Fruit fly (Drosophila melanogaster) whole organism, embryonic: ENCODE measurements around the gene CG12773.

Source experiments
- Adf1 ChIP-seq: fragments of 200-800 bp; sonication (Bioruptor generic); IDR thresholded peaks from 2 replicates; pipeline ENCODE4 v1.3.6; 2022; ENCODE audit warnings: missing biosample characterization, missing genetic modification characterization
- Atf-2 ChIP-seq: fragments of 200-800 bp; sonication (Bioruptor generic); optimal IDR thresholded peaks from 2 replicates; lab custom pipeline; 2016; ENCODE audit warnings: missing biosample characterization, missing genetic modification characterization
- BtbVII ChIP-seq: fragments of 200-800 bp; sonication (Bioruptor generic); optimal IDR thresholded peaks from 3 replicates; lab custom pipeline; 2017; ENCODE audit warnings: missing biosample characterization, mild to moderate bottlenecking, missing genetic modification characterization
- Bteb2 ChIP-seq: fragments of 200-800 bp; sonication (Bioruptor generic); optimal IDR thresholded peaks from 2 replicates; lab custom pipeline; 2016; ENCODE audit warnings: missing biosample characterization, missing genetic modification characterization
- CG10462 ChIP-seq: fragments of 200-800 bp; sonication (Bioruptor generic); optimal IDR thresholded peaks from 2 replicates; lab custom pipeline; 2016; ENCODE audit warnings: missing biosample characterization, missing genetic modification characterization
- CG11696 ChIP-seq: fragments of 200-800 bp; sonication (Bioruptor generic); IDR thresholded peaks from 2 replicates; pipeline ENCODE4 v1.3.6; 2022; ENCODE audit warnings: missing biosample characterization, missing genetic modification characterization
- CG1233 ChIP-seq: fragments of 200-800 bp; sonication (Bioruptor generic); optimal IDR thresholded peaks from 4 replicates; lab custom pipeline; 2018; ENCODE audit warnings: missing biosample characterization, mild to moderate bottlenecking, missing genetic modification characterization
- CG12769 ChIP-seq: fragments of 200-800 bp; sonication (Bioruptor generic); optimal IDR thresholded peaks from 2 replicates; lab custom pipeline; 2019; ENCODE audit warnings: missing biosample characterization, mild to moderate bottlenecking, missing genetic modification characterization, moderate library complexity
- CG13296 ChIP-seq: fragments of 200-800 bp; sonication (Bioruptor generic); optimal IDR thresholded peaks from 3 replicates; lab custom pipeline; 2018; ENCODE audit warnings: missing biosample characterization, mild to moderate bottlenecking, missing genetic modification characterization
- CG13624 ChIP-seq: fragments of 200-800 bp; sonication (Bioruptor generic); optimal IDR thresholded peaks from 2 replicates; lab custom pipeline; 2016; ENCODE audit warnings: missing biosample characterization, missing genetic modification characterization
- CG1603 ChIP-seq: fragments of 200-800 bp; sonication (Bioruptor generic); optimal IDR thresholded peaks from 2 replicates; lab custom pipeline; 2019; ENCODE audit warnings: missing biosample characterization, mild to moderate bottlenecking, missing genetic modification characterization, moderate library complexity
- CG1647 ChIP-seq: fragments of 200-800 bp; sonication (Bioruptor generic); optimal IDR thresholded peaks from 3 replicates; lab custom pipeline; 2016; ENCODE audit warnings: missing biosample characterization, missing genetic modification characterization
- CG2889 ChIP-seq: fragments of 200-800 bp; sonication (Bioruptor generic); IDR thresholded peaks from 3 replicates; pipeline ENCODE4 v1.3.6; 2022; ENCODE audit warnings: missing biosample characterization, missing genetic modification characterization
- CG31365 ChIP-seq: fragments of 200-800 bp; sonication (Bioruptor generic); optimal IDR thresholded peaks from 2 replicates; lab custom pipeline; 2018; ENCODE audit warnings: missing biosample characterization, mild to moderate bottlenecking, missing genetic modification characterization
- CG31388 ChIP-seq: fragments of 200-800 bp; sonication (Bioruptor generic); optimal IDR thresholded peaks from 2 replicates; lab custom pipeline; 2016; ENCODE audit warnings: missing biosample characterization, missing genetic modification characterization
- CG31441 ChIP-seq: fragments of 200-800 bp; sonication (Bioruptor generic); IDR thresholded peaks from 2 replicates; pipeline ENCODE4 v1.3.6; 2022; ENCODE audit warnings: missing biosample characterization, missing genetic modification characterization
- CG32767 ChIP-seq: fragments of 200-800 bp; sonication (Bioruptor generic); IDR thresholded peaks from 2 replicates; pipeline ENCODE4 v1.3.6; 2022; ENCODE audit warnings: missing biosample characterization, missing genetic modification characterization
- CG5953 ChIP-seq: fragments of 200-800 bp; sonication (Bioruptor generic); IDR thresholded peaks from 2 replicates; pipeline ENCODE4 v1.3.6; 2022; ENCODE audit warnings: missing biosample characterization, missing genetic modification characterization
- CG6791 ChIP-seq: fragments of 200-800 bp; sonication (Bioruptor generic); IDR thresholded peaks from 3 replicates; pipeline ENCODE4 v1.3.6; 2022; ENCODE audit warnings: missing biosample characterization, missing genetic modification characterization; ENCODE audit not compliant: partially characterized antibody
- CTCF ChIP-seq: fragments of 200-800 bp; sonication (Bioruptor generic); optimal IDR thresholded peaks from 2 replicates; lab custom pipeline; 2017; ENCODE audit warnings: missing biosample characterization, mild to moderate bottlenecking, missing genetic modification characterization, moderate library complexity
- D19A ChIP-seq: fragments of 200-800 bp; optimal IDR thresholded peaks from 3 replicates; lab custom pipeline; 2019; ENCODE audit warnings: missing biosample characterization, mild to moderate bottlenecking, missing genetic modification characterization, moderate library complexity
- Deaf1 ChIP-seq: fragments of 200-800 bp; optimal IDR thresholded peaks from 3 replicates; lab custom pipeline; 2019; ENCODE audit warnings: missing biosample characterization, mild to moderate bottlenecking, missing genetic modification characterization, moderate library complexity
- Dip3 ChIP-seq: fragments of 200-800 bp; sonication (Bioruptor generic); optimal IDR thresholded peaks from 3 replicates; lab custom pipeline; 2016; ENCODE audit warnings: missing biosample characterization, missing genetic modification characterization
- Dref ChIP-seq: fragments of 200-800 bp; sonication (Bioruptor generic); IDR thresholded peaks from 2 replicates; pipeline ENCODE4 v1.3.6; 2022; ENCODE audit warnings: missing biosample characterization, missing genetic modification characterization
- Fer1 ChIP-seq: fragments of 200-800 bp; sonication (Bioruptor generic); optimal IDR thresholded peaks from 2 replicates; lab custom pipeline; 2017; ENCODE audit warnings: missing biosample characterization, mild to moderate bottlenecking, missing genetic modification characterization
- Jarid2 ChIP-seq: fragments of 200-800 bp; sonication (Bioruptor generic); optimal IDR thresholded peaks from 3 replicates; lab custom pipeline; 2017; ENCODE audit warnings: mild to moderate bottlenecking, missing biosample characterization, missing genetic modification reagents, missing genetic modification characterization
- Lpt ChIP-seq: fragments of >200 bp; optimal IDR thresholded peaks from 2 replicates; lab custom pipeline; 2018; ENCODE audit warnings: missing biosample characterization, missing genetic modification characterization
- Sin3A ChIP-seq: fragments of >200 bp; optimal IDR thresholded peaks from 2 replicates; lab custom pipeline; 2018
- Ssrp ChIP-seq: fragments of 200-800 bp; sonication (Bioruptor generic); optimal IDR thresholded peaks from 2 replicates; lab custom pipeline; 2018; ENCODE audit warnings: missing biosample characterization, mild to moderate bottlenecking, missing genetic modification characterization, moderate library complexity
- Taf1 ChIP-seq: fragments of 200-800 bp; sonication (Bioruptor generic); IDR thresholded peaks from 2 replicates; pipeline ENCODE4 v1.3.6; 2022; ENCODE audit warnings: missing biosample characterization, missing genetic modification characterization
- Usf ChIP-seq: fragments of 200-800 bp; sonication (Bioruptor generic); optimal IDR thresholded peaks from 2 replicates; lab custom pipeline; 2017; ENCODE audit warnings: missing genotype, missing biosample characterization, missing genetic modification characterization
- ase ChIP-seq: fragments of 200-800 bp; sonication (Bioruptor generic); IDR thresholded peaks from 3 replicates; pipeline ENCODE4 v1.3.6; 2022; ENCODE audit warnings: missing biosample characterization, missing genetic modification characterization
- bowl ChIP-seq: fragments of 200-800 bp; sonication (Bioruptor generic); IDR thresholded peaks from 2 replicates; pipeline ENCODE4 v1.3.6; 2022; ENCODE audit warnings: missing biosample characterization, missing genetic modification characterization
- chm ChIP-seq: fragments of 200-800 bp; sonication (Bioruptor generic); IDR thresholded peaks from 2 replicates; pipeline ENCODE4 v1.3.6; 2022; ENCODE audit warnings: missing biosample characterization, missing genetic modification characterization
- ci ChIP-seq: fragments of 200-800 bp; sonication (Bioruptor generic); IDR thresholded peaks from 3 replicates; pipeline ENCODE4 v1.3.6; 2022; ENCODE audit warnings: missing biosample characterization, missing genetic modification characterization
- da ChIP-seq: fragments of 200-800 bp; sonication (Bioruptor generic); optimal IDR thresholded peaks from 2 replicates; lab custom pipeline; 2016; ENCODE audit warnings: missing biosample characterization, missing genetic modification characterization
- danr ChIP-seq: fragments of 200-800 bp; sonication (Bioruptor generic); IDR thresholded peaks from 2 replicates; pipeline ENCODE4 v1.3.6; 2022; ENCODE audit warnings: missing biosample characterization, missing genetic modification characterization
- emc ChIP-seq: fragments of 200-800 bp; sonication (Bioruptor generic); optimal IDR thresholded peaks from 2 replicates; lab custom pipeline; 2016; ENCODE audit warnings: missing biosample characterization, missing genetic modification characterization
- exex ChIP-seq: fragments of 200-800 bp; sonication (Bioruptor generic); optimal IDR thresholded peaks from 4 replicates; lab custom pipeline; 2018; ENCODE audit warnings: missing biosample characterization, mild to moderate bottlenecking, missing genetic modification characterization, moderate library complexity
- gt ChIP-seq: fragments of 200-800 bp; sonication (Bioruptor generic); IDR thresholded peaks from 2 replicates; pipeline ENCODE4 v1.3.6; 2022; ENCODE audit warnings: missing biosample characterization, missing genetic modification characterization
- her ChIP-seq: fragments of 200-800 bp; sonication (Bioruptor generic); optimal IDR thresholded peaks from 2 replicates; lab custom pipeline; 2016; ENCODE audit warnings: missing biosample characterization, missing genetic modification characterization
- kay ChIP-seq: fragments of 200-800 bp; sonication (Bioruptor generic); optimal IDR thresholded peaks from 2 replicates; lab custom pipeline; 2016; ENCODE audit warnings: missing biosample characterization, missing genetic modification characterization
- mirr ChIP-seq: fragments of 200-800 bp; sonication (Bioruptor generic); optimal IDR thresholded peaks from 3 replicates; lab custom pipeline; 2018; ENCODE audit warnings: missing biosample characterization, mild to moderate bottlenecking, missing genetic modification characterization
- nerfin-1 ChIP-seq: fragments of 200-800 bp; sonication (Bioruptor generic); optimal IDR thresholded peaks from 3 replicates; lab custom pipeline; 2019; ENCODE audit warnings: missing biosample characterization, mild to moderate bottlenecking, missing genetic modification characterization, moderate library complexity
- nom ChIP-seq: fragments of 200-800 bp; sonication (Bioruptor generic); optimal IDR thresholded peaks from 2 replicates; lab custom pipeline; 2017; ENCODE audit warnings: missing biosample characterization, missing genetic modification characterization, mild to moderate bottlenecking, moderate library complexity, missing genetic modification reagents
- odd ChIP-seq: fragments of 200-800 bp; sonication (Bioruptor generic); optimal IDR thresholded peaks from 2 replicates; lab custom pipeline; 2017; ENCODE audit warnings: missing biosample characterization, mild to moderate bottlenecking, missing genetic modification characterization
- pfk ChIP-seq: fragments of 200-800 bp; sonication (Bioruptor generic); optimal IDR thresholded peaks from 2 replicates; lab custom pipeline; 2018; ENCODE audit warnings: missing biosample characterization, mild to moderate bottlenecking, missing genetic modification characterization, moderate library complexity
- ranshi ChIP-seq: fragments of 200-800 bp; sonication (Bioruptor generic); IDR thresholded peaks from 2 replicates; pipeline ENCODE4 v1.3.6; 2022; ENCODE audit warnings: missing biosample characterization, missing genetic modification characterization
- rib ChIP-seq: fragments of 200-800 bp; sonication (Bioruptor generic); IDR thresholded peaks from 2 replicates; pipeline ENCODE4 v1.3.6; 2022; ENCODE audit warnings: missing biosample characterization, missing genetic modification characterization
- sob ChIP-seq: fragments of 200-800 bp; sonication (Bioruptor generic); IDR thresholded peaks from 2 replicates; pipeline ENCODE4 v1.3.6; 2022; ENCODE audit warnings: missing biosample characterization, missing genetic modification characterization
- twi ChIP-seq: fragments of 200-800 bp; optimal IDR thresholded peaks from 2 replicates; lab custom pipeline; 2019; ENCODE audit warnings: missing biosample characterization, mild to moderate bottlenecking, missing genetic modification characterization, moderate library complexity
- usp ChIP-seq: fragments of >200 bp; optimal IDR thresholded peaks from 2 replicates; lab custom pipeline; 2017; ENCODE audit warnings: missing biosample characterization, missing genetic modification characterization
- wor ChIP-seq: fragments of 200-800 bp; sonication (Bioruptor generic); IDR thresholded peaks from 2 replicates; pipeline ENCODE4 v1.3.6; 2022; ENCODE audit warnings: missing biosample characterization, missing genetic modification characterization

Gene CG12773

DNA sequence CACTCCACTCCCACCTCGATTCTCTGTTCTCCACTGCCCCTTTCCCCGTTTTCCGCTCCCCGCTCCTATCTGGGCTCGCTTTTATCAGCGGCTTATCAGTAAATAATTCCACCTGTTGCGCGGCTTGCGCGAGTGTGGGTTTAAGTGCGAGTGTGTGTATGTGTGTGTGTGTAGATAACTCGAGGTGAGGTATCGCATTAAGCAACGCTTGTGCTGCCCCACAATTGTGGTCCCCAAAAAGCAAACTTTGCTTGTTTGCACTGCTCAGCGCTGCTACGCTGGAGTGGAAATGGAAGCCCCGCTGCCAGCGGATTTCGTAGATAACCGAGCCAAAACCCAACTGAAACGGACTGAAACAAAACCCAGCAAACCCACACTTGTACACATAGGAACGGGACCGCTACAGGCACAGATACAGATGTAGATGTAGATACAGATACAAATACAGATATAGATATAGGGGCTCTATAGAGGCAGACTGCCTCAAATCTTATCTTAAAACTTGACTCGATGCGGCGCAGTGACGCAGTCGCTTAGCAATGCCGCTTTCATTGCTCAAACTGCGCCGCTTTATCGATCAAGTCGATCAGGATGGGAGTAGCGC, 33.5 kb upstream of the CG12773 start (continued):
- TF ChIP-seq Usf (GFP tag; lab: Kevin White, UChicago), result no peak
- TF ChIP-seq CG11696, result no peak
- TF ChIP-seq gt (GFP tag; lab: Robert Waterston, UW), result no peak
- no peak for TF ChIP-seq Bteb2 (GFP tag; lab: Kevin White, UChicago)
- TF ChIP-seq CG31388 (GFP tag; lab: Kevin White, UChicago), result no peak
- TF ChIP-seq CTCF (GFP tag; lab: Kevin White, UChicago), result no peak
- TF ChIP-seq CG10462 (GFP tag; lab: Kevin White, UChicago), result no peak
- TF ChIP-seq sob (GFP tag; lab: Robert Waterston, UW), result 0 out of 2 replicates have a peak, but pooled peaks have one; percentile 8
- TF ChIP-seq mirr (GFP tag; lab: Kevin White, UChicago), result no peak
- TF ChIP-seq usp (GFP tag; lab: Kevin White, UChicago), result no peak
- TF ChIP-seq CG2889 (GFP tag; lab: Robert Waterston, UW), result no peak
- TF ChIP-seq kay (GFP tag; lab: Kevin White, UChicago), result no peak
- TF ChIP-seq CG5953 (GFP tag; lab: Robert Waterston, UW), result no peak
- peak; percentile 45 for TF ChIP-seq Fer1 (GFP tag; lab: Kevin White, UChicago)
- TF ChIP-seq danr (GFP tag; lab: Robert Waterston, UW), result no peak
- TF ChIP-seq ranshi, result no peak
- TF ChIP-seq Atf-2, result no peak
- peak; percentile 32 for TF ChIP-seq CG12769 (tag; lab: Kevin White, UChicago)
- TF ChIP-seq CG13624, result no peak
- no peak for TF ChIP-seq Dip3
- no peak for TF ChIP-seq nom (GFP tag; lab: Kevin White, UChicago)
- TF ChIP-seq CG31365, result no peak
- TF ChIP-seq Lpt (GFP tag; lab: Kevin White, UChicago), result no peak
- no peak for TF ChIP-seq da
- no peak for TF ChIP-seq CG1647
- no peak for TF ChIP-seq Sin3A (lab: Kevin White, UChicago)
- TF ChIP-seq D19A (tag; lab: Kevin White, UChicago), result peak; percentile 17
- peak; percentile 55 for TF ChIP-seq pfk (GFP tag; lab: Kevin White, UChicago)
- no peak for TF ChIP-seq Jarid2 (GFP tag; lab: Kevin White, UChicago)
- TF ChIP-seq exex, result peak; percentile 14
- TF ChIP-seq CG1603 (tag; lab: Kevin White, UChicago), result peak; percentile 15
- no peak for TF ChIP-seq Taf1 (GFP tag; lab: Robert Waterston, UW)
- TF ChIP-seq ci (GFP tag; lab: Robert Waterston, UW), result peak; percentile 38; the same call in 1 of the 3 replicates
- TF ChIP-seq BtbVII (GFP tag; lab: Kevin White, UChicago), result peak; percentile 29
- no peak for TF ChIP-seq CG1233 (GFP tag; lab: Kevin White, UChicago)
- TF ChIP-seq emc (GFP tag; lab: Kevin White, UChicago), result no peak
- no peak for TF ChIP-seq Deaf1 (tag; lab: Kevin White, UChicago)
- TF ChIP-seq Ssrp, result no peak
- peak; percentile 17 for TF ChIP-seq CG13296 (GFP tag; lab: Kevin White, UChicago)
- TF ChIP-seq nerfin-1 (tag; lab: Kevin White, UChicago), result no peak
- TF ChIP-seq wor (GFP tag; lab: Robert Waterston, UW), result no peak
- TF ChIP-seq twi (tag; lab: Kevin White, UChicago), result peak; percentile 50
- no peak for TF ChIP-seq ase (GFP tag; lab: Robert Waterston, UW)
- TF ChIP-seq Adf1 (GFP tag; lab: Robert Waterston, UW), result peak; percentile 32
- no peak for TF ChIP-seq Dref (GFP tag; lab: Robert Waterston, UW)
- TF ChIP-seq chm (GFP tag; lab: Robert Waterston, UW), result no peak
- TF ChIP-seq CG31441 (GFP tag; lab: Robert Waterston, UW), result no peak
- TF ChIP-seq bowl (GFP tag; lab: Robert Waterston, UW), result no peak
- no peak for TF ChIP-seq CG32767 (GFP tag; lab: Robert Waterston, UW)
- TF ChIP-seq CG6791 (GFP tag; lab: Robert Waterston, UW), result no peak
- TF ChIP-seq her, result no peak
- no peak for TF ChIP-seq odd (GFP tag; lab: Kevin White, UChicago)
- no peak for TF ChIP-seq rib
